Worm (Caenorhabditis elegans) whole organism, mixed stage, embryonic: ENCODE data around the gene F53F8.4.

Experiments used
- drap-1 ChIP-seq: fragments of 200-800 bp; sonication (Bioruptor generic); optimal IDR thresholded peaks from 3 replicates; lab custom pipeline; 2018; ENCODE audit warnings: mild to moderate bottlenecking, missing genetic modification characterization, missing compliant biosample characterization
- nhr-12 ChIP-seq: fragments of 150-350 bp; optimal IDR thresholded peaks from 2 replicates; lab custom pipeline; 2014; ENCODE audit warnings: missing biosample characterization, missing genetic modification characterization
- nhr-76 ChIP-seq: sonication (generic microtip); optimal IDR thresholded peaks from 2 replicates; lab custom pipeline; 2017; ENCODE audit warnings: missing biosample characterization, missing genetic modification characterization
- sptf-1 ChIP-seq: sonication (generic microtip); optimal IDR thresholded peaks from 2 replicates; lab custom pipeline; 2017; ENCODE audit warnings: mild to moderate bottlenecking, missing genetic modification characterization, moderate library complexity, missing compliant biosample characterization

DNA sequence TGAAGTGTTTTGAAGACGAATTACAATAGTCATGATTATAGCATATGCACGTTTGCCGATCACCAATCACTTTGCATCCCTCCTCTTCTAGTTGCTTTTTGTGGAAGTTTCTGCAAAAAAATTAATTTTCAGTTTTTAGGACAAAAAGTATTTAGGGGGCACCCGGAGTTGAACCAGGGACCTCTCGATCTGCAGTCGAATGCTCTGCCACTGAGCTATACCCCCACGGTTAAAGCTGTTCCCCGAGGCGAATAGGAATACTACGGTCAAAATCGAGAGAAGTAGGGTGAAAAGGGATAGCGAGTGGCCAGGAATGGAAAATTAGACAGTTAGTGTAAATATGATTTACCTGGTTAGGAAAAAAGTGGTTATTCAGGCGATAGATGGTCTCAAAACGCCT, 2.5 kb upstream of the F53F8.4 start:
- TF ChIP-seq drap-1 (peak; percentile 94), nhr-76 (no peak), nhr-12 (tag; lab: Kevin White, UChicago) (no peak), sptf-1 (tag; lab: Kevin White, UChicago) (peak; percentile 87)
